Fruit fly (Drosophila melanogaster) whole organism, embryonic: Measurements from ENCODE around the gene Nmdar2.

ENCODE experiments used
- Blimp-1 ChIP-seq: fragments of 200-800 bp; sonication (Bioruptor generic); optimal IDR thresholded peaks from 3 replicates; lab custom pipeline; 2018; ENCODE audit warnings: missing biosample characterization, missing genetic modification characterization, mild to moderate bottlenecking, moderate library complexity, missing genetic modification reagents
- CG10543 ChIP-seq: fragments of 200-800 bp; sonication (Bioruptor generic); optimal IDR thresholded peaks from 3 replicates; lab custom pipeline; 2017; ENCODE audit warnings: missing biosample characterization, mild to moderate bottlenecking, missing genetic modification characterization, moderate library complexity
- CG11504 ChIP-seq: fragments of 200-800 bp; sonication (Bioruptor generic); optimal IDR thresholded peaks from 3 replicates; lab custom pipeline; 2019; ENCODE audit warnings: missing biosample characterization, mild to moderate bottlenecking, missing genetic modification characterization, moderate library complexity
- CG12299 ChIP-seq: fragments of 200-800 bp; sonication (Bioruptor generic); optimal IDR thresholded peaks from 2 replicates; lab custom pipeline; 2018; ENCODE audit warnings: missing biosample characterization, mild to moderate bottlenecking, missing genetic modification characterization
- CG16813 ChIP-seq: fragments of 200-800 bp; sonication (Bioruptor generic); IDR thresholded peaks from 3 replicates; pipeline ENCODE4 v1.3.6; 2022; ENCODE audit warnings: missing biosample characterization, missing genetic modification characterization; ENCODE audit not compliant: partially characterized antibody
- CG16815 ChIP-seq: fragments of 200-800 bp; sonication (Bioruptor generic); optimal IDR thresholded peaks from 3 replicates; lab custom pipeline; 2017; ENCODE audit warnings: missing biosample characterization, mild to moderate bottlenecking, missing genetic modification characterization
- CG1792 ChIP-seq: fragments of 200-800 bp; sonication (Bioruptor generic); optimal IDR thresholded peaks from 2 replicates; lab custom pipeline; 2016; ENCODE audit warnings: missing biosample characterization, missing genetic modification characterization
- CG2116 ChIP-seq: fragments of 200-800 bp; sonication (Bioruptor generic); optimal IDR thresholded peaks from 3 replicates; lab custom pipeline; 2018; ENCODE audit warnings: missing biosample characterization, mild to moderate bottlenecking, missing genetic modification characterization
- CG2129 ChIP-seq: fragments of 200-800 bp; sonication (Bioruptor generic); IDR thresholded peaks from 2 replicates; pipeline ENCODE4 v1.3.6; 2022; ENCODE audit warnings: missing biosample characterization, missing genetic modification characterization; ENCODE audit not compliant: partially characterized antibody
- CG31224 ChIP-seq: fragments of 200-800 bp; sonication (Bioruptor generic); IDR thresholded peaks from 2 replicates; pipeline ENCODE4 v1.3.6; 2022; ENCODE audit warnings: missing biosample characterization, missing genetic modification characterization
- CG3847 ChIP-seq: fragments of 200-800 bp; sonication (Bioruptor generic); IDR thresholded peaks from 2 replicates; pipeline ENCODE4 v1.3.6; 2022; ENCODE audit warnings: missing biosample characterization, missing genetic modification characterization
- CG42726 ChIP-seq: fragments of 200-800 bp; sonication (Bioruptor generic); IDR thresholded peaks from 2 replicates; pipeline ENCODE4 v1.3.6; 2022; ENCODE audit warnings: missing biosample characterization, missing genetic modification characterization; ENCODE audit not compliant: partially characterized antibody
- CG5953 ChIP-seq: fragments of 200-800 bp; sonication (Bioruptor generic); IDR thresholded peaks from 2 replicates; pipeline ENCODE4 v1.3.6; 2022; ENCODE audit warnings: missing biosample characterization, missing genetic modification characterization
- CG6683 ChIP-seq: fragments of 200-800 bp; sonication (Bioruptor generic); optimal IDR thresholded peaks from 2 replicates; lab custom pipeline; 2017; ENCODE audit warnings: missing biosample characterization, mild to moderate bottlenecking, missing genetic modification characterization, missing genetic modification reagents
- CG6791 ChIP-seq: fragments of 200-800 bp; sonication (Bioruptor generic); IDR thresholded peaks from 3 replicates; pipeline ENCODE4 v1.3.6; 2022; ENCODE audit warnings: missing biosample characterization, missing genetic modification characterization; ENCODE audit not compliant: partially characterized antibody
- CG7745 ChIP-seq: fragments of 200-800 bp; sonication (Bioruptor generic); optimal IDR thresholded peaks from 2 replicates; lab custom pipeline; 2018; ENCODE audit warnings: missing biosample characterization, mild to moderate bottlenecking, missing genetic modification characterization, moderate library complexity
- CG7839 ChIP-seq: fragments of 200-800 bp; sonication (Bioruptor generic); optimal IDR thresholded peaks from 3 replicates; lab custom pipeline; 2018; ENCODE audit warnings: missing biosample characterization, mild to moderate bottlenecking, missing genetic modification characterization, moderate library complexity
- CG7987 ChIP-seq: fragments of 200-800 bp; sonication (Bioruptor generic); optimal IDR thresholded peaks from 2 replicates; lab custom pipeline; 2018; ENCODE audit warnings: missing biosample characterization, mild to moderate bottlenecking, missing genetic modification characterization, moderate library complexity
- CG8281 ChIP-seq: fragments of 200-800 bp; sonication (Bioruptor generic); optimal IDR thresholded peaks from 2 replicates; lab custom pipeline; 2018; ENCODE audit warnings: missing biosample characterization, mild to moderate bottlenecking, missing genetic modification characterization, moderate library complexity
- CoRest ChIP-seq: fragments of 200-800 bp; sonication (Bioruptor generic); optimal IDR thresholded peaks from 3 replicates; lab custom pipeline; 2018; ENCODE audit warnings: missing biosample characterization, mild to moderate bottlenecking, missing genetic modification characterization, moderate library complexity
- HLH3B ChIP-seq: fragments of 200-800 bp; sonication (Bioruptor generic); IDR thresholded peaks from 2 replicates; pipeline ENCODE4 v1.3.6; 2022; ENCODE audit warnings: missing biosample characterization, missing genetic modification characterization
- Hand ChIP-seq: fragments of 200-800 bp; sonication (Bioruptor generic); optimal IDR thresholded peaks from 2 replicates; lab custom pipeline; 2017; ENCODE audit warnings: mild to moderate bottlenecking, missing biosample characterization, missing genetic modification reagents, missing genetic modification characterization
- Lim3 ChIP-seq: fragments of 200-800 bp; sonication (Bioruptor generic); IDR thresholded peaks from 2 replicates; pipeline ENCODE4 v1.3.6; 2022; ENCODE audit warnings: missing biosample characterization, missing genetic modification characterization
- Nf-YB ChIP-seq: fragments of 200-800 bp; sonication (Bioruptor generic); optimal IDR thresholded peaks from 3 replicates; lab custom pipeline; 2019; ENCODE audit warnings: missing biosample characterization, mild to moderate bottlenecking, missing genetic modification characterization, moderate library complexity
- Nf-YC ChIP-seq: fragments of 200-800 bp; optimal IDR thresholded peaks from 3 replicates; lab custom pipeline; 2019; ENCODE audit warnings: missing biosample characterization, mild to moderate bottlenecking, missing genetic modification characterization, moderate library complexity
- Scr ChIP-seq: fragments of 200-800 bp; sonication (Bioruptor generic); IDR thresholded peaks from 2 replicates; pipeline ENCODE4 v1.3.6; 2022; ENCODE audit warnings: missing biosample characterization, missing genetic modification characterization; ENCODE audit not compliant: partially characterized antibody
- Stat92E ChIP-seq, 3 experiments: fragments of >200 bp in 2 of 3; fragments of 200-800 bp in 1 of 3; sonication (Bioruptor generic) in 1 of 3; optimal IDR thresholded peaks; 2 replicates each; lab custom pipeline; 2017 to 2019; ENCODE audit warnings: missing biosample characterization in 3 of 3, missing genetic modification characterization in 3 of 3, mild to moderate bottlenecking in 1 of 3, moderate library complexity in 1 of 3
- chn ChIP-seq: fragments of 200-800 bp; sonication (Bioruptor generic); optimal IDR thresholded peaks from 2 replicates; lab custom pipeline; 2016; ENCODE audit warnings: missing biosample characterization, missing genetic modification characterization
- corto ChIP-seq: fragments of 200-800 bp; sonication (Bioruptor generic); optimal IDR thresholded peaks from 2 replicates; lab custom pipeline; 2016; ENCODE audit warnings: missing biosample characterization, mild to moderate bottlenecking, missing genetic modification characterization, moderate library complexity
- crol ChIP-seq: fragments of 200-800 bp; sonication (Bioruptor generic); IDR thresholded peaks from 2 replicates; pipeline ENCODE4 v1.3.6; 2022; ENCODE audit warnings: missing biosample characterization, missing genetic modification characterization
- da ChIP-seq: fragments of 200-800 bp; sonication (Bioruptor generic); optimal IDR thresholded peaks from 2 replicates; lab custom pipeline; 2016; ENCODE audit warnings: missing biosample characterization, missing genetic modification characterization
- dati ChIP-seq: fragments of 200-800 bp; sonication (Bioruptor generic); IDR thresholded peaks from 2 replicates; pipeline ENCODE4 v1.3.6; 2022; ENCODE audit warnings: missing biosample characterization, missing genetic modification characterization
- emc ChIP-seq: fragments of 200-800 bp; sonication (Bioruptor generic); optimal IDR thresholded peaks from 2 replicates; lab custom pipeline; 2016; ENCODE audit warnings: missing biosample characterization, missing genetic modification characterization
- fd3F ChIP-seq: fragments of 200-800 bp; sonication (Bioruptor generic); optimal IDR thresholded peaks from 2 replicates; lab custom pipeline; 2018; ENCODE audit warnings: missing biosample characterization, mild to moderate bottlenecking, missing genetic modification characterization, moderate library complexity
- fd64A ChIP-seq: fragments of 200-800 bp; sonication (Bioruptor generic); optimal IDR thresholded peaks from 3 replicates; lab custom pipeline; 2018; ENCODE audit warnings: missing biosample characterization, mild to moderate bottlenecking, missing genetic modification characterization
- gcm ChIP-seq: fragments of 200-800 bp; sonication (Bioruptor generic); optimal IDR thresholded peaks from 2 replicates; lab custom pipeline; 2019; ENCODE audit warnings: missing biosample characterization, mild to moderate bottlenecking, missing genetic modification characterization, moderate library complexity
- gro ChIP-seq: fragments of 200-800 bp; sonication (Bioruptor generic); optimal IDR thresholded peaks from 2 replicates; lab custom pipeline; 2016; ENCODE audit warnings: missing biosample characterization, missing genetic modification characterization
- ham ChIP-seq: fragments of 200-800 bp; sonication (Bioruptor generic); IDR thresholded peaks from 2 replicates; pipeline ENCODE4 v1.3.6; 2022; ENCODE audit warnings: missing biosample characterization, missing genetic modification characterization
- hb ChIP-seq: fragments of 200-800 bp; sonication (Bioruptor generic); IDR thresholded peaks from 3 replicates; pipeline ENCODE4 v1.3.6; 2022; ENCODE audit warnings: missing biosample characterization, missing genetic modification characterization; ENCODE audit not compliant: partially characterized antibody
- hth ChIP-seq: fragments of >200 bp; optimal IDR thresholded peaks from 2 replicates; lab custom pipeline; 2017; ENCODE audit warnings: inconsistent platforms
- luna ChIP-seq: fragments of 200-800 bp; sonication (Bioruptor generic); optimal IDR thresholded peaks from 2 replicates; lab custom pipeline; 2016; ENCODE audit warnings: missing biosample characterization, missing genetic modification characterization
- prd ChIP-seq, 3 experiments: fragments of >200 bp in 2 of 3; fragments of 200-800 bp in 1 of 3; sonication (Bioruptor generic) in 1 of 3; optimal IDR thresholded peaks in 2 of 3; IDR thresholded peaks in 1 of 3; 2 replicates in 2 of 3; 3 replicates in 1 of 3; pipeline versions ENCODE4 v1.3.6 to Lab custom; 2017 to 2022; ENCODE audit warnings: missing biosample characterization in 1 of 3, missing genetic modification characterization in 1 of 3
- run ChIP-seq: fragments of 200-800 bp; sonication (Bioruptor generic); optimal IDR thresholded peaks from 3 replicates; lab custom pipeline; 2018; ENCODE audit warnings: missing biosample characterization, mild to moderate bottlenecking, missing genetic modification characterization
- seq ChIP-seq: fragments of 200-800 bp; sonication (Bioruptor generic); IDR thresholded peaks from 2 replicates; pipeline ENCODE4 v1.3.6; 2022; ENCODE audit warnings: missing biosample characterization, missing genetic modification characterization
- sqz ChIP-seq: fragments of 200-800 bp; sonication (Bioruptor generic); optimal IDR thresholded peaks from 3 replicates; lab custom pipeline; 2018; ENCODE audit warnings: missing biosample characterization, mild to moderate bottlenecking, missing genetic modification characterization
- tin ChIP-seq: fragments of 200-800 bp; sonication (Bioruptor generic); optimal IDR thresholded peaks from 3 replicates; lab custom pipeline; 2016; ENCODE audit warnings: missing biosample characterization, missing genetic modification characterization
- tna ChIP-seq: fragments of 200-800 bp; sonication (Bioruptor generic); IDR thresholded peaks from 2 replicates; pipeline ENCODE4 v1.3.6; 2022; ENCODE audit warnings: missing biosample characterization, missing genetic modification characterization; ENCODE audit not compliant: partially characterized antibody
- ttk ChIP-seq: fragments of 200-800 bp; sonication (Bioruptor generic); IDR thresholded peaks from 2 replicates; pipeline ENCODE4 v2.1.2; 2022; ENCODE audit warnings: missing biosample characterization, missing genetic modification characterization
- vvl ChIP-seq: fragments of 200-800 bp; sonication (Bioruptor generic); IDR thresholded peaks from 2 replicates; pipeline ENCODE4 v1.3.6; 2022; ENCODE audit warnings: missing biosample characterization, missing genetic modification characterization
- zf30C ChIP-seq: fragments of 200-800 bp; sonication (Bioruptor generic); optimal IDR thresholded peaks from 3 replicates; lab custom pipeline; 2018; ENCODE audit warnings: missing biosample characterization, mild to moderate bottlenecking, missing genetic modification characterization

Gene Nmdar2

DNA sequence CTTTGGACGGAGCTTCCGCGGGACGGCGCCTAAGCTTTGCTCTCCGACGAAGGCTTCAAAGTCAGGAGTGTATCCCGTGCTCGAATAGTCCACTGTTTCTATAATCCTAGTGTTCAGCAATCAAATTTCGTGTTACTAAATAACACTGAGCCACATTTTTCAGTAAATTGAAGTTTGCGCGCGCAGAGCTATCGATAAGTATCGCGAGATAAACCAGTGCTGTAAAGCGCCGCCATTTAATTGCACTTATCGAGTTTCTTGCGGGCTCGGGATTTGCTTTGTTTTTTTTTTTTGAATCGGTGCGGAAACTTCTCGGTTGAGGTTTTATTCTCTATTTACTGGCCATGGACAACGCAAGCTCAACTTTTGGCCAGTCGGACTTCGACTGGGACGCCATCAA lies 30.8 kb downstream of the Nmdar2 start, which contains the start of the genes Rab27 and mei-38 (continued):
- TF ChIP-seq sqz (GFP tag; lab: Kevin White, UChicago) (no peak), CG6683 (GFP tag; lab: Kevin White, UChicago) (no peak), CG3847 (GFP tag; lab: Robert Waterston, UW) (peak; percentile 52), CG7839 (tag; lab: Kevin White, UChicago) (no peak), tna (0 out of 2 replicates have a peak, but pooled peaks have one; percentile 36), CoRest (tag; lab: Kevin White, UChicago) (peak; percentile 8), gro (GFP tag; lab: Kevin White, UChicago) (no peak), ham (GFP tag; lab: Robert Waterston, UW) (no peak), chn (GFP tag; lab: Kevin White, UChicago) (no peak), dati (GFP tag; lab: Robert Waterston, UW) (no peak), CG16815 (GFP tag; lab: Kevin White, UChicago) (no peak), Nf-YB (no peak), emc (no peak), seq (GFP tag; lab: Robert Waterston, UW) (no peak), luna (no peak), corto (no peak), CG8281 (tag; lab: Kevin White, UChicago) (no peak), CG42726 (peak; percentile 72), vvl (GFP tag; lab: Robert Waterston, UW) (peak; percentile 57), CG2129 (GFP tag; lab: Robert Waterston, UW) (peak; percentile 37; the same call in 1 of the 2 replicates), gcm (GFP tag; lab: Kevin White, UChicago) (no peak), fd64A (GFP tag; lab: Kevin White, UChicago) (no peak), CG16813 (GFP tag; lab: Robert Waterston, UW) (peak; percentile 73), crol (GFP tag; lab: Robert Waterston, UW) (no peak), Blimp-1 (GFP tag; lab: Kevin White, UChicago) (no peak), ttk (GFP tag; lab: Robert Waterston, UW) (no peak), CG7987 (GFP tag; lab: Kevin White, UChicago) (no peak), Hand (GFP tag; lab: Kevin White, UChicago) (no peak), hth (lab: Kevin White, UChicago) (no peak), CG2116 (peak; percentile 69), prd (optimal IDR thresholded peaks at IDR 0.05; lab: Kevin White, UChicago) (no peak), prd (GFP tag; IDR thresholded peaks at IDR 0.05; lab: Robert Waterston, UW) (0 out of 3 replicates have a peak, but pooled peaks have one; percentile 16), CG31224 (GFP tag; lab: Robert Waterston, UW) (no peak), CG5953 (no peak), run (tag; lab: Kevin White, UChicago) (no peak), hb (no peak), tin (GFP tag; lab: Kevin White, UChicago) (no peak), CG6791 (GFP tag; lab: Robert Waterston, UW) (peak; percentile 74), zf30C (GFP tag; lab: Kevin White, UChicago) (peak; percentile 40), fd3F (GFP tag; lab: Kevin White, UChicago) (no peak), CG11504 (tag; lab: Kevin White, UChicago) (no peak), Scr (GFP tag; lab: Robert Waterston, UW) (peak; percentile 74), HLH3B (GFP tag; lab: Robert Waterston, UW) (no peak), CG7745 (tag; lab: Kevin White, UChicago) (no peak), CG1792 (peak; percentile 23), Stat92E (GFP tag; optimal IDR thresholded peaks at IDR 0.05; lab: Kevin White, UChicago) (no peak), Lim3 (no peak), CG12299 (tag; lab: Kevin White, UChicago) (no peak), CG10543 (GFP tag; lab: Kevin White, UChicago) (no peak), da (no peak), Nf-YC (no peak)
